Fruit fly (Drosophila melanogaster) whole organism, larva: ENCODE results near the gene sofe.

Source experiments
- noc ChIP-seq: fragments of 200-800 bp; sonication (Bioruptor generic); optimal IDR thresholded peaks from 3 replicates; lab custom pipeline; 2019; ENCODE audit warnings: missing biosample characterization, mild to moderate bottlenecking, missing genetic modification characterization, moderate library complexity

Gene sofe

DNA sequence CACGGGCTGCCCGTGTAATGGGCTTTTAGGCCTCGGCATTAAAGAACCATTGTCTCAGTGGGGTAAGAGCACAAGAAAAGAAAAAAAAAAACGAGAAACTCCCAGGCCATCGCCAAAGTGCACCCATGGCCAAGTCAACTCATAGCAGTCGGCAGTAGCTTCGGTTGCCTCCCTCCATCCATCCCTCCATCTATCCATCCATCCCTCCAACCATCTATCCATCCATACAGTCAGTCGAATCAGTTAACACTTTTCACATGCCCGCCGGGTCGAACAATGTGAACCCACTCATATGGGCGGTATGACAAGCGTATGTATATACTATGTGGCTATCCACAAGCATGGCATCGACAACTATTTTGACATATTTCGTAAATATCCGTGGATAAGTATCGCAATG lies 10.5 kb upstream of the sofe start:
- no peak for TF ChIP-seq noc (tag; lab: Kevin White, UChicago)

DNA sequence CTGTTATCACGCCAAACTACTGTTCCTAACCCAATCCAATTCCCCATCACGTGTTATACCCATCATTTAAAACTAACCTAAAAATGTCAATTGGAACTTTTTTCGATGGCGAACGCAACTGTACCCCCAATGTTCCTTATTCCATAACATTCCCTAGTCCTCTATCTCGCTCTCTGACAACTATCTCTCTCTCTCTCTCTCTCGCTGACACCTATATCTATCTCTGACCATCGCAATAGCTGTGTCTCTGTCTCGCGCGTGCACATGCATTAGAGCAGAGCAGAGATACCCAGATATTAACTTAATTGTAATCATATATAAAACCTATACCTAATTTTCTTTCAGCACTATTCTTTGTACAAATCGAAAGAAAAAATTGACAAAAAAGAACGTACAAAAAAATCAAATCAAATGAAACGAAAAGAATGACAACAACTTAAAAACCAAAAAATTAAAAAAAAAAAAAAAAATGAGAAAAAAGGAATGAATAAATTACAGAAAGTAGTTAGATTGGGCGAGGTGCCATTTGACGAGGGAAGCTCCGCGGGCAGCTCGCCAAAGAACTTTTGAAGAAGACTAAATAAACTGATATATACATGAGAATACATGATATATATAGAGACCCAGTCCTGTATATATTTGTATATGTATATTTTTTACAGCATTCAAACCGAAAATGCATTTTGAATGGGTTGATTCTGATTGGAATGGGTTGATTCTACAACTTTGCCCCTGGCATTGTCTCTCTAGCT lies 8.5 kb upstream of the sofe start:
- TF ChIP-seq noc (tag; lab: Kevin White, UChicago): no peak

DNA sequence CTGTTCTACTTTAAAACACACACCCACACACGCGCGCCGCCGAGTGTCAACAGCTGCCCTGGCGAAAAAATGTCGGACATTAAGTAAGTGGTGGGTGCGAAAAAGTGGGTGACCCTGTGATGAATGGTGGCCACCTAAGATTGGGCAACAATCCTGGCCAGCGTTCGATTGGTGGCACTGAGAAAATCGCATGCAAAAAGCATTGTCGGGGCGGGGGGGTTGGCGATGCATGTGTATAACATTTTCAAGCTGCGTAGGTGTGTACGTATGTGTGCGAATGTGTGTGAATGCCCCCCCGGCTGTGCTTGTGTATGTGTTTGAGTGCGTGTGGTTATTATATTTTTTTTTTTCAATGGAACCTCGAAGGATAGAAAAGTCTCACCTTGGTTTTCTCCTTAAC lies 640 bp upstream of the sofe start:
- no peak for TF ChIP-seq noc (tag; lab: Kevin White, UChicago)

DNA sequence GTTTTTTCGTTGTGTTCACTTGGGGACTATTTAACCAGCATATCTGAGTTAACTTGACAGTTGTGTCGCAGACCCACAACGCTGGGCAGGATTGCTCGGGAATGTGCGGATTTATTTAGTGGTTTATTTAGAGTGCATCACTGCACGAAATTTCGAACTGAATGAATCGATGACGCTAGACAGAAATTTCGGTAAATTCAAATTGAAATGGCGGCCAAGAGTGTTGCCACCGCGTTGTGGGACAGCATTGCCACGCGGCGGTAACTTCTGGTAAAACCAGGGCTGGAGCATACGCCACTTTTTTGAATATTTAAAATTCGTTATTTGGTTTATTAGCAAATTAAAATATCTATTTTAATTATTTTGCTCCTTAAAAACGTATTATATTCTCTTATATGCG lies 2.5 kb downstream of the sofe start, which contains the start of gene feo:
TSS of gene feo (minus strand) at position 184 of the 400 bp plus-strand sequence.
- TF ChIP-seq noc (tag; lab: Kevin White, UChicago): no peak

DNA sequence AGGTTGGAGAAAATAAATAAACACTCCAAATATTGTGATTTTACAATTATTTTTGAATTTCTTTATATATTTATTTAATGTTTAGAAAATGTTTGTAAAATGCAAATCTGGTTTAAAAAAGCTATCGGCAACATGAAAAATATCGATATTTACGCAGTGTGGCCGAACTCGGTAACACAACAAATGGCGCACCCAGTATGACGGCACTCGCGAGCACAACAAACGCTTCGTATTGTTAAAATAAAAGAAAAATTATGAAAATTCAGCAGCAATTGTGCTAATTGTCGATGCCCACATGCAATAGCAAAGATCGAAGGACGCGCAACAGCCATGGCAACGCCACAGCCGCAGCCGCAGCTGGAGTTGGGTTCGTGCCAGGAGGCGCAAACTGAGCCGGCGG lies 8.6 kb downstream of the sofe start, which contains the start of gene CG2202:
TSS of gene CG2202 (plus strand) at position 193 of the 400 bp plus-strand sequence.
- no peak for TF ChIP-seq noc (tag; lab: Kevin White, UChicago)

DNA sequence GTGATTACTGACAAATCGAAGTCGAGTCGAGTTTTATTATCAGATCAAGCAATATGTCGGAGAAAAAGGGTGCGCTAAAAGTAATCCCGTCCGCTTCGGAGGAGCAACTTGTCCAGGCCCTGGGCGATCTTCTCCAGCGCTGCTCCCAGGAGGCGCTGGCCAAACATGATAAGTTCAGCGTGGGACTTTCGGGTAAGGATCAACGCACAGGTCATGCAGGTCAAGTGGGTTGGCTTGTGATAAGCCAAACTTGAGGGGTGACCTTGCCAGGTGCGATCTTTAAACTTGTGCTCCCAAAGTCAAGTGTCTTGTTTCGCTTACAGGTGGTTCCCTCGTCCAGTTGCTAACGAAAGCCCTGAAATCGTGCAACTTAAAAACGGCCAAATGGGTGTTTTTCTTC lies 9.8 kb downstream of the sofe start:
- TF ChIP-seq noc (tag; lab: Kevin White, UChicago): no peak

DNA sequence GAGAGGGAATG lies 10.0 kb downstream of the sofe start, which contains the start of gene Pgls:
TSS of gene Pgls (plus strand) at position 3 of the 11 bp plus-strand sequence.
- TF ChIP-seq noc (tag; lab: Kevin White, UChicago): no peak

DNA sequence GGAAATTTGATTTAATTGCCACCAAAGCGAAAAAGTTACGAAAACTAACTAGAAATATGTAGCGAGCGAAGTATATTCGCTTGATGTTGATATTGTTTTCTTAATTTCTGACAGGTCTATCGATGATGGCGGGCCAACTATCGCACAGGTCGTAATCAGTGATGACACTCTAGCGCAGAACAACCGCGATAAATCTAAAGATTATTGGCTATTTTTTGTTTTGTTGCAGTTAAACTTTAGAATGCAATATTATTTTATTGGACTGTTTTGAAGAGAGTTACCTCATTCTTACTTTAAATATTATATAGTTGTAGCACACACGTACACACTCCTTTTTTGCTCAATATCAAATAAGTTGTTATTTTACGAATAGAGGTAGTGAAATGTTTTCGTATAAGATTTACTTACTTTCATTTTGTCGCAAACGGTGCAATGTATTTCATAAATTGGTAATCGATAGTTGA lies 10.2 kb downstream of the sofe start, which contains the start of gene sbr:
TSS of gene sbr (minus strand) at position 121 of the 464 bp plus-strand sequence.
- no peak for TF ChIP-seq noc (tag; lab: Kevin White, UChicago)

DNA sequence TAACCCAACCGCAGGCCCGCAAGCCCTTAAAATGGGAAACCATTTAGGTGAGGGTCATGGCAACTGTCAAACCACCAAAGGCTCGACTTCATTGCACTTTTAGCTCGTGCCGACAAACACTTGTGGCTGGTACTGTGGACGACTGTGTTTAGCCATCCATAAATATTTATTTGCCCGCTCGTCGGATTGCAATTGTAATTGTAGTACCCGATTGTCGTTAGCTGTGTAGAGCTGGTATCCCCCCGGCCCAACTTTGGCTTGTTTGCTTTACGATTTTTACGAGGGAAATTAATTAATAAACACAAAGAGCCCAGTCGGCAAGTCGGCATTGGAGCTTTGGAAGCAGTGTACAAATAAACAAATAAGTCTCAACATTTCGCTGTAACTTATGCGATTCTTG lies 12.0 kb downstream of the sofe start:
- no peak for TF ChIP-seq noc (tag; lab: Kevin White, UChicago)

DNA sequence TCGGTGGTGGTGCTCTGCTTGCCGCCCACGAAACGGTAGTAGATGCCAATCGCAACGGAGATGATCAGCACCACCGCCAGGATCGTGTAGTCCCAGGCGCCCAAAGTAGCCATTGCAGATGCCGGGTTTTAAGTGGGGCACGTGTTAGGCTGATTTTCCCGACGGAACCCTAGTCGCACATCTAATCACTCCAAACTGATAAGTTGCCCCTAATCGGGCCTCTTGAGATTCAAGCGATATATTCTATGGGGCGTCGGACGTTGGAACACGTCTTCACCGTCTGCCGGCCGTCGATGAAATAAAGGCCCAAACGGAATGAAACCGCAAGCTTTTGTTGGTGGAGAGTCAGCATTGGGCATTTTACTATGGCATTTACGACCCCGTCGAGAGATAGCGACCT lies 12.4 kb downstream of the sofe start, which contains the start of gene CG32669:
TSS of gene CG32669 (minus strand) at position 275 of the 400 bp plus-strand sequence.
- TF ChIP-seq noc (tag; lab: Kevin White, UChicago): no peak

DNA sequence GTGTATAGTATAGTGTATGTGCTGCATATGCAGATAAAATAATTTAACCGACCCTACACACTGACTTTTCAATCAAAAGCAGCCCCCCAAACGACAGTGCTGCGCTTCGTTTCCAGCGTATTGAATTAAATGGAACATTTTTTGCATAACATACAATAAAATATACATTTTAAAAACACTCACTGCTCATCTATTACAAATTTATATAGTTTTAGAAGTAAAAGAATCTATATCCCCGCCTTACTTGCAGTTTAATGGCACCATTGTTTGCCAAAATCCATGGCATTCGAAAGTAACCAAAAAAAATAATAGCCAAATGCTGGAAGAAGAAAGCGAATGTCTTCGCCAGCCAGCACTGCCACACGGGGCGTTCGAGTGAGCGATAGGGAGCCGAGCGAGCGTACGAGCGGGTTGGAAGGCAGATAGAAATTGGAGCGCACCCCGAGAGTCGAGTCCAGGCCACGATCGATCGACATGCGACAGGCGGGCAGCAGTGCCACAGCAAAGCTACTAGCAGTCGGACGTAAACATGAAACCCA lies 15.4 kb downstream of the sofe start, which contains the start of gene CG15209:
TSS of gene CG15209 (plus strand) at position 489 of the 539 bp plus-strand sequence.
- TF ChIP-seq noc (tag; lab: Kevin White, UChicago): peak; percentile 25

DNA sequence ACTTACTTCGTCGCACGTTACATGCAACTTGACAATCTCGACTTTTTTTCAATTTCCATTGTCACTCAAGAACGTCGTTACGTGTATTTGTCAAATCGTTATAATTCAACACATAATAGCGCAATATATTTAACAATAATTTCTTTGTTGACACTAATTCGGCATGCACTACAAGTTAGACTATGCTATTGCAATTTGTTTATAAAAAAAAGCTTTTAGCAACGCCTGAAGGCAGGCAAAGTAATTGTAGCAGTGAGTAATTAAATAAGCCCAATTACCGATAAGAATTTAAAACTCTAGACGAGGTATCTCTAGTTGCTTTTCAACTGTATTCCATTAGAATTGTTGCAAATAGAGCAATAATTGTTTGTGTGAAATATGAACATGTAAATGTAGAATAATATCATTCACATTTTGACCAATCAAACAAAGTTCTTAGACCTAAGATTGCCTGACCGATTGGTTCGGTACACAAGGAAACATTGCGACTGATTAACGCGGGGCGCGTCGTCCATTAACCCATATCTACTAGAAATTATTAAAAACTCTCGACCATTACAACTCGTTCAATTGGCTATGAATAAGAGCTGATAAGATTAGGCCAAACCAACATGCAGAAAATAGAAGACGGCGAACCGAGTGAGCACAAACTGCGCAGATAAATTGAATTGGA lies 16.2 kb downstream of the sofe start:
- TF ChIP-seq noc (tag; lab: Kevin White, UChicago): peak; percentile 14

DNA sequence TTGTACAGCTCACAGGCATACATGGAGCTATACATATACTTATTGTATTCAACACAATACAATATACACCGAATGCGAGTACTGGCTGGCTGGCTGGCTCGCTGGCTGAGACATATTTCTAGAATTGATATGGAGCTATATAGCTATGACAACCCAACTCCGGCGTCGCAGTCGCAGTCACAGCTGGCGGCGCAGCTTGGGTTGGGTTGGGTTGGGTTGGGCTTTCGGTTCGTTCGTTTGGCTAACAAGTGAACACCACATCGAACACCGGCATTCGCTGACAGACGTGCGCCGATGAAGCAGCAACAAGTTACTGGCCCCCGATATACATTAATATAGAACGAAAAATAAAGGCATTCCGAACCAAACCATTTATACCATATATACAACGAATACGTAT lies 18.3 kb downstream of the sofe start, which contains the start of gene CG15210:
TSS of gene CG15210 (plus strand) at position 269 of the 400 bp plus-strand sequence.
- TF ChIP-seq noc (tag; lab: Kevin White, UChicago): no peak

DNA sequence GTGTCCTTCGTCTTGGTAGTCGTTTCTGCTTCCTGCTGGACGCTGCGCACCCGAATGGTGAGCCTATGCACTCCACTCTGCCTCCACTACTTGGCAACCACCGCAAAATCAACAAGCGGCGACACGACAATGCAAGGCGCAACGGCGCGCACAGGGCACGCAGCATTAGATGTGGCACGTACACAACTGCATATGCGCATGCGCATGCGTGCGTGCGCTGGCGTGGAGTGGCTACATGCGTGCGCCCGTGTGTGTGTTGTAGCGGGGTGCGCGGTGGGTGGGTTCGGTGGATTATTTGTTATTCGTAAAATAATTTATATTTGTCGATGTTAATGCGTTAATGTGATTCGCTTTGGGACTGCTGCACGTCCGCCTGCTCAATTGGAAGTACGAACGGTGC lies 21.6 kb downstream of the sofe start:
- TF ChIP-seq noc (tag; lab: Kevin White, UChicago): no peak

DNA sequence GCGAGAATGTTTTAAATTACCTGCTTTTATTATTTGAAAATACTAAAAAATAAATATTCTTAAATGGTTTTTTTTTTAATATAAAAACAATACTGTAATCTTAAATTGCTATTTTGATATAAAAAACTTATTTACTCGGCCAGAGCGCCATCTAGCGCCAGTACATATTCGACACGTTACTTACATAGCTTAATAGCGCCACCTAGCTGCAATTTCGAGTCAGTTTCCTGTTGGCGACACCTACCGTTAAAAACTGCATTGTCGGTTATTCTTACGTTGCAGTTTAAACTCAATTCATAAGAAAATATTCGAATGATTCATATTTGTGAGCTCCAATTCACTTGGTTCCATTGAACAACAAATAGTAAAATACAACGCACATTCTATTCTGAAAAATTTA lies 24.8 kb downstream of the sofe start:
- TF ChIP-seq noc (tag; lab: Kevin White, UChicago): no peak

DNA sequence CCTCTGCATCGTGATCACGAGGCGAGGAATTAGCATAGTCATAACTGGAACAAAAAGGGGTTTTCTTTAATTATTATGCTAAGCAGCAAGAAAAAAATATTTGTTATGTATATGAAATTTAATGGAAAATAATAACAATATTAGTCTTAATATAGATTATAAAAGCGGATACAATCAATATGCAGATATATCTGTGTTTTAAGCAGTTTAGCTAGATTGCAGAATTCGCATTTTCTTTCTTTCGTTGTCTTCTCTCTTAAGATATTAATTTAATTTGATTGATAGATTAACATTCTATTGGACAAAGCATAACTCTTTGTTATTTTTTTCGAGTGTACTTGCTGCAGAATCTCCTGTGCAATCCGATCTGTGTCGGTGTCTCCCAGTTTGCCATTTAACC lies 29.9 kb downstream of the sofe start:
- TF ChIP-seq noc (tag; lab: Kevin White, UChicago): no peak
